Worm (Caenorhabditis elegans) whole organism, L1 larva: ENCODE data around the gene ZC262.4.

Experiments used
- blmp-1 ChIP-seq: fragments of 150-350 bp; optimal IDR thresholded peaks from 2 replicates; lab custom pipeline; 2014; ENCODE audit warnings: missing biosample characterization, missing genetic modification characterization
- ceh-90 ChIP-seq: sonication (generic microtip); optimal IDR thresholded peaks from 2 replicates; lab custom pipeline; 2016; ENCODE audit warnings: missing genetic modification characterization, missing compliant biosample characterization
- egl-13 ChIP-seq: sonication (generic microtip); optimal IDR thresholded peaks from 2 replicates; lab custom pipeline; 2016; ENCODE audit warnings: missing genotype, missing genetic modification reagents, missing genetic modification characterization, missing compliant biosample characterization
- elt-2 ChIP-seq: sonication (generic microtip); optimal IDR thresholded peaks from 2 replicates; lab custom pipeline; 2016; ENCODE audit warnings: missing genetic modification characterization, mild to moderate bottlenecking, inconsistent platforms, missing compliant biosample characterization, missing genetic modification reagents
- elt-3 ChIP-seq, 6 experiments: fragments of 150-350 bp in 1 of 6; sonication (generic microtip); optimal IDR thresholded peaks; 2 replicates each; lab custom pipeline; 2017 to 2018; ENCODE audit warnings: missing biosample characterization in 6 of 6, missing genetic modification characterization in 6 of 6, inconsistent platforms in 1 of 6
- nhr-237 ChIP-seq: fragments of 150-350 bp; optimal IDR thresholded peaks from 2 replicates; lab custom pipeline; 2014; ENCODE audit warnings: missing biosample characterization, missing genetic modification characterization
- ztf-11 ChIP-seq, 2 experiments: sonication (generic microtip); optimal IDR thresholded peaks; 2 replicates each; lab custom pipeline; 2016 to 2017; ENCODE audit warnings: missing genetic modification characterization in 2 of 2, missing biosample characterization in 1 of 2, missing compliant biosample characterization in 1 of 2

ce11 chrIII:8307356-8307755 is 27.0 kb downstream of the ZC262.4 start, which contains the start of the genes F10E9.7 and F10E9.5:
- peak; percentile 96 for TF ChIP-seq ceh-90 (tag; lab: Kevin White, UChicago)
- peak; percentile 20 for TF ChIP-seq nhr-237 (tag; lab: Kevin White, UChicago)
- peak; percentile 96 for TF ChIP-seq egl-13 (tag; lab: Kevin White, UChicago)
- peak; percentile 90 for TF ChIP-seq elt-2 (tag; lab: Kevin White, UChicago)
- TF ChIP-seq elt-3 (tag; optimal IDR thresholded peaks at IDR 0.05; lab: Kevin White, UChicago): peak in 3 of 6 experiments; percentile 24 to 85 (median 26)
- TF ChIP-seq ztf-11 (tag; optimal IDR thresholded peaks at IDR 0.05; lab: Kevin White, UChicago): peak in 1 of 2 experiments; percentile 99
- TF ChIP-seq blmp-1 (tag; lab: Kevin White, UChicago): peak; percentile 88
